Worm (Caenorhabditis elegans) whole organism, midembryonic: ENCODE data around the gene rpl-37.

Experiments
- T22C8.4 ChIP-seq: fragments of 200-800 bp; sonication (Bioruptor generic); IDR thresholded peaks from 2 replicates; pipeline ENCODE4 v1.3.6; 2022; ENCODE audit warnings: missing genetic modification characterization, missing compliant biosample characterization
- tab-1 ChIP-seq: fragments of 200-800 bp; sonication (Bioruptor generic); IDR thresholded peaks from 2 replicates; pipeline ENCODE4 v1.3.6; 2022; ENCODE audit warnings: missing genetic modification characterization, missing compliant biosample characterization

DNA sequence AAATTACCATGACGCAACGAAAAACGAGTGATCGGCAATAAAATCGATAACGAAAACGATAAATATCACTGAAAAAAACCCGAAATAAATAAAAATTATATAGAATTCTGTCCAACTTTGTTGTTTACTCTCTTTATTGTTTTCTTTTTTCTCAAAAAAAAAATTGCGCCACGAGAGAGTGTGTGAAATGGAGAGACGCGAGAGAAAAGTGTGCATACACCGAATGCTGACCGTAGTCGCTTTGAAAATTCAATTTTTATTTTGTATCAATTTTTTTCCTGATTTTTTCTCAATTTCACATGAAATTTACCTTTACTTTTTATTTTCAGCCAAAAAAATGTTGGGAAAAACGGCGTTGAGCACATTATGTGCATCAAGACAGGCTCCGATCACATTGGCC lies 18.5 kb upstream of the rpl-37 start, which contains the start of the genes M01F1.4 and mrpl-35:
- TF ChIP-seq tab-1 (no peak), T22C8.4 (no peak)
